Worm (Caenorhabditis elegans): ENCODE data around the gene spp-22.

spp-22 gene

DNA sequence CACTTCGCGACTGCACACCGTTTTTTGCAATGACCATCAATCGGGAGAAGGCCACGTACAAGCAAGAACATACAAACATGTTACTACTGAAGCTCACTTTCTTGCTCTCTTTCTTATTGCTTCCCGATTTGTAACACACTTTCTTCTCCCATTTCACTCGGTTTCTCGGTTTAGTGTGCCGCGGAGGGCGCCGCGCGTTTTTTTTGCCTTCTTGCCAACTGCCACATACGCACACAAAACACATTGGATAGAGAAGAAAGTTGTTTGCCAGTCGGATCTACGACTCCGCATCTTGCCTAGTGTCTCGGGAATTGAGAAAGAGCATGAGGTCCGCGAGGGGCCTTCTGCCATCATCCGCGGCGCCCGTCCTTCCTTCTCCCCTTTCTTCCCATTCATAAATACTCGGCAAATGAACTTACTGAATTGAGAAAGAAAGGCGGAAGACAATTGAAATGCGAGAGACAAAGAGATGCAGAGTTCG lies 23.3 kb downstream of the spp-22 start (continued):
- no peak for TF ChIP-seq chd-7 (tag; optimal IDR thresholded peaks at IDR 0.05)
- no peak for TF ChIP-seq lsl-1 (GFP tag; optimal IDR thresholded peaks at IDR 0.05)
- no peak for TF ChIP-seq hsf-1 (GFP tag; IDR thresholded peaks at IDR 0.05)
- no peak for TF ChIP-seq cebp-1 (GFP tag; IDR thresholded peaks at IDR 0.05)
- TF ChIP-seq cebp-1 (tag; optimal IDR thresholded peaks at IDR 0.05): peak; percentile 69
- TF ChIP-seq die-1 (tag; optimal IDR thresholded peaks at IDR 0.05): no peak
- 0 out of 2 replicates have a peak, but pooled peaks have one; percentile 10 for TF ChIP-seq nhr-120 (GFP tag; IDR thresholded peaks at IDR 0.05)
- TF ChIP-seq tlf-1 (GFP tag; optimal IDR thresholded peaks at IDR 0.05): no peak
- no peak for TF ChIP-seq F33H1.4 (GFP tag; IDR thresholded peaks at IDR 0.05)
- TF ChIP-seq dox-1 (GFP tag; IDR thresholded peaks at IDR 0.05): peak; percentile 44; the same call in 1 of the 2 replicates
- no peak for TF ChIP-seq let-526 (GFP tag; IDR thresholded peaks at IDR 0.05)
- no peak for TF ChIP-seq snpc-4 (GFP tag; optimal IDR thresholded peaks at IDR 0.05)
- TF ChIP-seq snpc-4 (tag; optimal IDR thresholded peaks at IDR 0.05): no peak
- TF ChIP-seq F39B2.1 (GFP tag; IDR thresholded peaks at IDR 0.05): no peak
- no peak for TF ChIP-seq ztf-25 (GFP tag; IDR thresholded peaks at IDR 0.05)
- no peak for TF ChIP-seq F37B4.10 (GFP tag; IDR thresholded peaks at IDR 0.05)
- TF ChIP-seq unc-130 (GFP tag; optimal IDR thresholded peaks at IDR 0.05): no peak
- TF ChIP-seq F22D6.2 (tag; optimal IDR thresholded peaks at IDR 0.05): no peak
- peak; percentile 40; the same call in 1 of the 2 replicates for TF ChIP-seq B0336.3 (GFP tag; IDR thresholded peaks at IDR 0.05)
- peak; percentile 48 for TF ChIP-seq madf-10 (tag; optimal IDR thresholded peaks at IDR 0.05)
- no peak for TF ChIP-seq attf-3 (GFP tag; conservative IDR thresholded peaks at IDR 0.05)
- no peak for TF ChIP-seq tbx-9 (tag; optimal IDR thresholded peaks at IDR 0.05; ENCODE audit: borderline replicate concordance)
- TF ChIP-seq B0261.1 (tag; optimal IDR thresholded peaks at IDR 0.05): no peak
- TF ChIP-seq somi-1 (GFP tag; optimal IDR thresholded peaks at IDR 0.05): peak; percentile 2
- no peak for TF ChIP-seq athp-1 (tag; optimal IDR thresholded peaks at IDR 0.05)
- no peak for TF ChIP-seq C17E4.6 (GFP tag; IDR thresholded peaks at IDR 0.05)
- TF ChIP-seq ceh-27 (GFP tag; optimal IDR thresholded peaks at IDR 0.05): no peak
- no peak for TF ChIP-seq ceh-79 (tag; optimal IDR thresholded peaks at IDR 0.05)
- no peak for TF ChIP-seq him-1 (tag; optimal IDR thresholded peaks at IDR 0.05)
- TF ChIP-seq nhr-179 (tag; optimal IDR thresholded peaks at IDR 0.05): no peak
- TF ChIP-seq aptf-2 (GFP tag; conservative IDR thresholded peaks at IDR 0.05): no peak
- TF ChIP-seq lin-35 (GFP tag; optimal IDR thresholded peaks at IDR 0.05): peak in 1 of 3 experiments; percentile 26
- no peak for TF ChIP-seq nfya-1 (tag; optimal IDR thresholded peaks at IDR 0.05; ENCODE audit: borderline replicate concordance, insufficient read depth)

ce11 chrX:7236717-7237116 lies 25.2 kb downstream of the spp-22 start:
- TF ChIP-seq ceh-27 (GFP tag; optimal IDR thresholded peaks at IDR 0.05) (no peak), lin-54 (GFP tag; optimal IDR thresholded peaks at IDR 0.05) (no peak), hlh-12 (tag; optimal IDR thresholded peaks at IDR 0.05) (no peak), F39B2.1 (GFP tag; IDR thresholded peaks at IDR 0.05) (no peak), Y79H2A.3 (GFP tag; conservative IDR thresholded peaks at IDR 0.05) (no peak), nfya-1 (tag; optimal IDR thresholded peaks at IDR 0.05; ENCODE audit: borderline replicate concordance, insufficient read depth) (no peak), cebp-1 (GFP tag; IDR thresholded peaks at IDR 0.05) (no peak), cebp-1 (tag; optimal IDR thresholded peaks at IDR 0.05) (no peak), rcor-1 (GFP tag; IDR thresholded peaks at IDR 0.05) (no peak), rpc-1 (optimal IDR thresholded peaks at IDR 0.05) (no peak), rpc-1 (tag; optimal IDR thresholded peaks at IDR 0.05) (no peak), F52B5.7 (tag; optimal IDR thresholded peaks at IDR 0.05) (no peak), Y67H2A.10 (GFP tag; conservative IDR thresholded peaks at IDR 0.05) (no peak), mes-4 (tag; optimal IDR thresholded peaks at IDR 0.05) (no peak), unc-130 (GFP tag; optimal IDR thresholded peaks at IDR 0.05) (no peak), hrde-1 (tag; optimal IDR thresholded peaks at IDR 0.05; ENCODE audit: borderline replicate concordance) (no peak), nfyb-1 (GFP tag; IDR thresholded peaks at IDR 0.05) (no peak), egl-18 (GFP tag; IDR thresholded peaks at IDR 0.05) (no peak), ama-1 (optimal IDR thresholded peaks at IDR 0.05) (no peak), ama-1 (GFP tag; optimal IDR thresholded peaks at IDR 0.05) (no peak), unc-62 (GFP tag; optimal IDR thresholded peaks at IDR 0.05) (no peak), bed-1 (GFP tag; IDR thresholded peaks at IDR 0.05) (no peak)

Measured in whole organism, young adult.